Worm (Caenorhabditis elegans) whole organism, mixed stage, embryonic: Measurements from ENCODE around the gene C39D10.11.

Experiments used
- bed-3 ChIP-seq: fragments of 200-800 bp; sonication (Bioruptor generic); optimal IDR thresholded peaks from 3 replicates; lab custom pipeline; 2018; ENCODE audit warnings: mild to moderate bottlenecking, missing genetic modification characterization, moderate library complexity, missing compliant biosample characterization
- blmp-1 ChIP-seq: fragments of 150-350 bp; optimal IDR thresholded peaks from 2 replicates; lab custom pipeline; 2014; ENCODE audit warnings: missing biosample characterization, missing genetic modification characterization
- ceh-39 ChIP-seq: fragments of 150-350 bp; optimal IDR thresholded peaks from 2 replicates; lab custom pipeline; 2014; ENCODE audit warnings: missing biosample characterization, missing genetic modification characterization
- ceh-43 ChIP-seq: fragments of 200-800 bp; sonication (Bioruptor generic); optimal IDR thresholded peaks from 2 replicates; lab custom pipeline; 2018; ENCODE audit warnings: mild to moderate bottlenecking, missing genetic modification characterization, moderate library complexity, missing compliant biosample characterization
- ceh-83 ChIP-seq: fragments of 200-800 bp; sonication (Bioruptor generic); optimal IDR thresholded peaks from 2 replicates; lab custom pipeline; 2018; ENCODE audit warnings: mild to moderate bottlenecking, missing genetic modification characterization, missing compliant biosample characterization
- drap-1 ChIP-seq: fragments of 200-800 bp; sonication (Bioruptor generic); optimal IDR thresholded peaks from 3 replicates; lab custom pipeline; 2018; ENCODE audit warnings: mild to moderate bottlenecking, missing genetic modification characterization, missing compliant biosample characterization
- elt-1 ChIP-seq: sonication (generic microtip); optimal IDR thresholded peaks from 2 replicates; lab custom pipeline; 2017; ENCODE audit warnings: missing genetic modification characterization, mild to moderate bottlenecking, missing compliant biosample characterization, antibody characterized with exemption, moderate library complexity, borderline replicate concordance; ENCODE audit not compliant: insufficient read depth
- elt-3 ChIP-seq: fragments of 150-350 bp; optimal IDR thresholded peaks from 2 replicates; lab custom pipeline; 2014; ENCODE audit warnings: missing biosample characterization, missing genetic modification characterization
- flh-1 ChIP-seq: fragments of 200-800 bp; sonication (Bioruptor generic); optimal IDR thresholded peaks from 2 replicates; lab custom pipeline; 2018; ENCODE audit warnings: mild to moderate bottlenecking, missing genetic modification characterization, moderate library complexity, missing compliant biosample characterization
- ham-2 ChIP-seq: fragments of 200-800 bp; sonication (Bioruptor generic); optimal IDR thresholded peaks from 2 replicates; lab custom pipeline; 2018; ENCODE audit warnings: mild to moderate bottlenecking, missing genetic modification characterization, missing compliant biosample characterization
- hlh-1 ChIP-seq: fragments of 150-350 bp; optimal IDR thresholded peaks from 2 replicates; lab custom pipeline; 2014; ENCODE audit warnings: missing biosample characterization, missing genetic modification reagents, missing genetic modification characterization
- lin-13 ChIP-seq: fragments of 150-350 bp; optimal IDR thresholded peaks from 2 replicates; lab custom pipeline; 2014; ENCODE audit warnings: missing biosample characterization, missing genetic modification characterization
- lin-32 ChIP-seq: fragments of 200-800 bp; sonication (Bioruptor generic); optimal IDR thresholded peaks from 2 replicates; lab custom pipeline; 2018; ENCODE audit warnings: mild to moderate bottlenecking, missing genetic modification characterization, missing compliant biosample characterization
- lsy-2 ChIP-seq: fragments of 150-350 bp; optimal IDR thresholded peaks from 2 replicates; lab custom pipeline; 2014; ENCODE audit warnings: missing biosample characterization, missing genetic modification characterization
- mab-5 ChIP-seq: fragments of 150-350 bp; optimal IDR thresholded peaks from 2 replicates; lab custom pipeline; 2014; ENCODE audit warnings: missing biosample characterization, missing genetic modification characterization
- mep-1 ChIP-seq: fragments of 150-350 bp; optimal IDR thresholded peaks from 2 replicates; lab custom pipeline; 2017; ENCODE audit warnings: missing biosample characterization, missing genetic modification reagents, missing genetic modification characterization, inconsistent platforms
- mls-2 ChIP-seq: sonication (generic microtip); optimal IDR thresholded peaks from 2 replicates; lab custom pipeline; 2016; ENCODE audit warnings: mild to moderate bottlenecking, missing genetic modification characterization, moderate library complexity, missing compliant biosample characterization
- nhr-12 ChIP-seq: fragments of 150-350 bp; optimal IDR thresholded peaks from 2 replicates; lab custom pipeline; 2014; ENCODE audit warnings: missing biosample characterization, missing genetic modification characterization
- nhr-237 ChIP-seq: fragments of 150-350 bp; optimal IDR thresholded peaks from 2 replicates; lab custom pipeline; 2014; ENCODE audit warnings: missing biosample characterization, missing genetic modification characterization
- nhr-28 ChIP-seq: fragments of 150-350 bp; optimal IDR thresholded peaks from 2 replicates; lab custom pipeline; 2014; ENCODE audit warnings: missing biosample characterization, missing genetic modification characterization
- nhr-76 ChIP-seq: sonication (generic microtip); optimal IDR thresholded peaks from 2 replicates; lab custom pipeline; 2017; ENCODE audit warnings: missing biosample characterization, missing genetic modification characterization
- pha-4 ChIP-seq: fragments of 150-350 bp; optimal IDR thresholded peaks from 2 replicates; lab custom pipeline; 2018; ENCODE audit warnings: missing biosample characterization, missing genetic modification reagents, missing genetic modification characterization
- sem-2 ChIP-seq: fragments of 200-800 bp; sonication (Bioruptor generic); optimal IDR thresholded peaks from 2 replicates; lab custom pipeline; 2018; ENCODE audit warnings: mild to moderate bottlenecking, missing genetic modification characterization, missing compliant biosample characterization
- snpc-4 ChIP-seq: fragments of 150-350 bp; optimal IDR thresholded peaks from 2 replicates; lab custom pipeline; 2014; ENCODE audit warnings: missing biosample characterization, missing genetic modification characterization
- sptf-1 ChIP-seq: sonication (generic microtip); optimal IDR thresholded peaks from 2 replicates; lab custom pipeline; 2017; ENCODE audit warnings: mild to moderate bottlenecking, missing genetic modification characterization, moderate library complexity, missing compliant biosample characterization
- unc-120 ChIP-seq: sonication (generic microtip); optimal IDR thresholded peaks from 2 replicates; lab custom pipeline; 2017; ENCODE audit warnings: missing genetic modification characterization, missing compliant biosample characterization; ENCODE audit not compliant: poor library complexity, severe bottlenecking
- unc-39 ChIP-seq: fragments of 150-350 bp; optimal IDR thresholded peaks from 2 replicates; lab custom pipeline; 2014; ENCODE audit warnings: missing biosample characterization, missing genetic modification characterization
- unc-62 ChIP-seq: fragments of 150-350 bp; optimal IDR thresholded peaks from 2 replicates; lab custom pipeline; 2014; ENCODE audit warnings: missing biosample characterization, missing genetic modification reagents, missing genetic modification characterization
- ztf-11 ChIP-seq: fragments of 150-350 bp; optimal IDR thresholded peaks from 2 replicates; lab custom pipeline; 2014; ENCODE audit warnings: missing biosample characterization, missing genetic modification characterization

The C39D10.11 gene

ce11 chrX:7902976-7903375, at the start of gene C39D10.11:
TSS of gene C39D10.11 (plus strand) at chrX:7903276.
- TF ChIP-seq nhr-28 (tag; lab: Kevin White, UChicago) (no peak), ceh-39 (tag; lab: Kevin White, UChicago) (no peak), lin-13 (no peak), unc-62 (GFP tag; lab: Kevin White, UChicago) (no peak), flh-1 (GFP tag; lab: Kevin White, UChicago) (no peak), elt-3 (tag; lab: Kevin White, UChicago) (no peak), elt-1 (tag; lab: Kevin White, UChicago) (no peak), snpc-4 (tag; lab: Kevin White, UChicago) (no peak), ceh-83 (GFP tag; lab: Kevin White, UChicago) (no peak), unc-120 (tag; lab: Kevin White, UChicago) (no peak), nhr-76 (no peak), lsy-2 (tag; lab: Kevin White, UChicago) (no peak), ham-2 (GFP tag; lab: Kevin White, UChicago) (no peak)

ce11 chrX:7866493-7866892, 36.6 kb upstream of the C39D10.11 start:
- TF ChIP-seq pha-4 (no peak), blmp-1 (no peak), unc-120 (tag; lab: Kevin White, UChicago) (peak; percentile 7), nhr-237 (tag; lab: Kevin White, UChicago) (no peak), ceh-83 (GFP tag; lab: Kevin White, UChicago) (no peak), hlh-1 (tag; lab: Kevin White, UChicago) (peak; percentile 82)

- TF ChIP-seq mls-2 (no peak), blmp-1 (no peak), unc-120 (tag; lab: Kevin White, UChicago) (no peak), ham-2 (GFP tag; lab: Kevin White, UChicago) (no peak), ceh-43 (no peak), bed-3 (no peak), ztf-11 (tag; lab: Kevin White, UChicago) (no peak), pha-4 (no peak)
- TF ChIP-seq, all 35 proteins: peak for 0
Measured at ce11 chrX:7867307-7867706, 35.8 kb upstream of the C39D10.11 start.

ce11 chrX:7873350-7873749, 29.7 kb upstream of the C39D10.11 start:
- TF ChIP-seq mep-1 (tag; lab: Kevin White, UChicago): no peak
- TF ChIP-seq unc-120 (tag; lab: Kevin White, UChicago): no peak
- TF ChIP-seq bed-3: no peak
- TF ChIP-seq lin-32 (GFP tag; lab: Kevin White, UChicago): no peak
- no peak for TF ChIP-seq ceh-83 (GFP tag; lab: Kevin White, UChicago)
- TF ChIP-seq blmp-1: no peak
- no peak for TF ChIP-seq nhr-12 (tag; lab: Kevin White, UChicago)
- TF ChIP-seq pha-4: no peak
- no peak for TF ChIP-seq ham-2 (GFP tag; lab: Kevin White, UChicago)
- TF ChIP-seq mls-2: no peak
- no peak for TF ChIP-seq sptf-1 (tag; lab: Kevin White, UChicago)

- TF ChIP-seq mep-1 (tag; lab: Kevin White, UChicago) (no peak), nhr-237 (tag; lab: Kevin White, UChicago) (no peak), sptf-1 (tag; lab: Kevin White, UChicago) (no peak), lin-32 (GFP tag; lab: Kevin White, UChicago) (no peak), ceh-39 (tag; lab: Kevin White, UChicago) (no peak), mab-5 (tag; lab: Kevin White, UChicago) (no peak), lsy-2 (tag; lab: Kevin White, UChicago) (no peak), blmp-1 (no peak), unc-62 (GFP tag; lab: Kevin White, UChicago) (no peak), unc-39 (no peak), ceh-83 (GFP tag; lab: Kevin White, UChicago) (no peak), nhr-28 (tag; lab: Kevin White, UChicago) (no peak), drap-1 (GFP tag; lab: Kevin White, UChicago) (no peak), snpc-4 (tag; lab: Kevin White, UChicago) (no peak), sem-2 (GFP tag; lab: Kevin White, UChicago) (no peak)
Measured at ce11 chrX:7875854-7876253, 27.2 kb upstream of the C39D10.11 start, which contains the start of gene cca-1. TSS of gene cca-1 (minus strand) at chrX:7875954.
